Fruit fly (Drosophila melanogaster) whole organism, embryonic: Measurements from ENCODE around the gene mad2.

ENCODE experiments used
- Abd-B ChIP-seq: fragments of 200-800 bp; sonication (Bioruptor generic); optimal IDR thresholded peaks from 2 replicates; lab custom pipeline; 2018; ENCODE audit warnings: missing biosample characterization, mild to moderate bottlenecking, missing genetic modification characterization, moderate library complexity
- CG6765 ChIP-seq: fragments of 200-800 bp; sonication (Bioruptor generic); optimal IDR thresholded peaks from 3 replicates; lab custom pipeline; 2017; ENCODE audit warnings: missing biosample characterization, mild to moderate bottlenecking, missing genetic modification characterization
- Myb ChIP-seq: fragments of 200-800 bp; sonication (Bioruptor generic); optimal IDR thresholded peaks from 2 replicates; lab custom pipeline; 2016; ENCODE audit warnings: missing biosample characterization, missing genetic modification characterization
- fd3F ChIP-seq: fragments of 200-800 bp; sonication (Bioruptor generic); optimal IDR thresholded peaks from 2 replicates; lab custom pipeline; 2018; ENCODE audit warnings: missing biosample characterization, mild to moderate bottlenecking, missing genetic modification characterization, moderate library complexity

DNA sequence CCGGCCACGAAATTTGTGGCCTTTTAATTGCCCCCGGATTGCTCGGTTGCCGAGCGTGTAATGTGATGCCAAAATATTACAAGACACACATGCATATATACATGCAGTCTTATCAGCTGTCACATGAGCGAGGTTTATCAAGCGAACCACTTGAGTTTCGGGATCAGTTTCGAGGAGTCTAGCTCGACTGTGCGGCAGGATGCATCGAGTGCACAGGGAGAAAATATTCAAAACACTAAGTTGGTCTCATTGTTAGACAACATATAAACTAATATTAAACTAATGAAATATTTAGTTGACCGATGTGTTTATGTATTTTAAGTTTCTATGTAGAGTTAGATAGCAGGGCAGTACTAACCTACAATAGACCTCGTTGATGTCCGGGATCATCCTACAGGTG is 4.3 kb upstream of the mad2 start:
- TF ChIP-seq CG6765, result no peak
- TF ChIP-seq fd3F (GFP tag; lab: Kevin White, UChicago), result no peak
- TF ChIP-seq Abd-B, result no peak
- no peak for TF ChIP-seq Myb (GFP tag; lab: Kevin White, UChicago)
